Fruit fly (Drosophila melanogaster) whole organism, adult: ENCODE data around the gene swm.
A peak's percentile ranks its signal among the peaks of the same experiment; 100 is the strongest.

Source experiments
- CG11617 ChIP-seq: fragments of 200-800 bp; sonication (Bioruptor generic); optimal IDR thresholded peaks from 2 replicates; lab custom pipeline; 2017; ENCODE audit warnings: mild to moderate bottlenecking, missing biosample characterization, missing genetic modification reagents, missing genetic modification characterization
- CG12768 ChIP-seq: fragments of 200-800 bp; sonication (Bioruptor generic); optimal IDR thresholded peaks from 2 replicates; lab custom pipeline; 2017; ENCODE audit warnings: missing biosample characterization, missing genetic modification characterization, mild to moderate bottlenecking, moderate library complexity, missing genetic modification reagents
- CG14711 ChIP-seq: fragments of 200-800 bp; sonication (Bioruptor generic); optimal IDR thresholded peaks from 2 replicates; lab custom pipeline; 2018; ENCODE audit warnings: missing biosample characterization, mild to moderate bottlenecking, missing genetic modification characterization, moderate library complexity
- CG1620 ChIP-seq: fragments of 200-800 bp; sonication (Bioruptor generic); optimal IDR thresholded peaks from 2 replicates; lab custom pipeline; 2016; ENCODE audit warnings: missing biosample characterization, missing genetic modification characterization
- CG33017 ChIP-seq: fragments of 200-800 bp; sonication (Bioruptor generic); optimal IDR thresholded peaks from 2 replicates; lab custom pipeline; 2018; ENCODE audit warnings: missing biosample characterization, mild to moderate bottlenecking, missing genetic modification characterization, moderate library complexity
- CG5204 ChIP-seq: fragments of 200-800 bp; sonication (Bioruptor generic); optimal IDR thresholded peaks from 2 replicates; lab custom pipeline; 2016; ENCODE audit warnings: missing biosample characterization, missing genetic modification characterization
- CG7045 ChIP-seq: fragments of 200-800 bp; sonication (Bioruptor generic); optimal IDR thresholded peaks from 2 replicates; lab custom pipeline; 2017; ENCODE audit warnings: missing biosample characterization, mild to moderate bottlenecking, missing genetic modification characterization
- CG7101 ChIP-seq: fragments of 200-800 bp; sonication (Bioruptor generic); optimal IDR thresholded peaks from 2 replicates; lab custom pipeline; 2018; ENCODE audit warnings: missing biosample characterization, mild to moderate bottlenecking, missing genetic modification characterization, moderate library complexity
- Clk ChIP-seq: fragments of 200-800 bp; sonication (Bioruptor generic); optimal IDR thresholded peaks from 2 replicates; lab custom pipeline; 2017; ENCODE audit warnings: missing biosample characterization, missing genetic modification characterization
- Crg-1 ChIP-seq: fragments of 200-800 bp; sonication (Bioruptor generic); optimal IDR thresholded peaks from 2 replicates; lab custom pipeline; 2016; ENCODE audit warnings: missing biosample characterization, missing genetic modification characterization
- Hr96 ChIP-seq: fragments of 200-800 bp; sonication (Bioruptor generic); optimal IDR thresholded peaks from 2 replicates; lab custom pipeline; 2016; ENCODE audit warnings: missing biosample characterization, missing genetic modification characterization
- Mnt ChIP-seq: fragments of 200-800 bp; sonication (Bioruptor generic); optimal IDR thresholded peaks from 2 replicates; lab custom pipeline; 2016; ENCODE audit warnings: missing biosample characterization, mild to moderate bottlenecking, missing genetic modification characterization
- bab1 ChIP-seq: fragments of 200-800 bp; sonication (Bioruptor generic); optimal IDR thresholded peaks from 3 replicates; lab custom pipeline; 2019; ENCODE audit warnings: missing biosample characterization, mild to moderate bottlenecking, missing genetic modification characterization, moderate library complexity
- cic ChIP-seq: fragments of 200-800 bp; sonication (Bioruptor generic); optimal IDR thresholded peaks from 2 replicates; lab custom pipeline; 2017; ENCODE audit warnings: missing biosample characterization, mild to moderate bottlenecking, missing genetic modification characterization, moderate library complexity
- cnc ChIP-seq, 2 experiments: fragments of >200 bp; optimal IDR thresholded peaks; 2 replicates each; lab custom pipeline; 2017
- kay ChIP-seq: fragments of 200-800 bp; sonication (Bioruptor generic); peaks from one replicate; lab custom pipeline; 2016; ENCODE audit warnings: missing biosample characterization, missing genetic modification characterization, borderline replicate concordance
- ovo ChIP-seq: fragments of 200-800 bp; sonication (Bioruptor generic); optimal IDR thresholded peaks from 2 replicates; lab custom pipeline; 2016; ENCODE audit warnings: missing biosample characterization, missing genetic modification characterization
- pad ChIP-seq: fragments of 200-800 bp; sonication (Bioruptor generic); optimal IDR thresholded peaks from 3 replicates; lab custom pipeline; 2017; ENCODE audit warnings: missing biosample characterization, missing genetic modification characterization, mild to moderate bottlenecking, moderate library complexity, missing genetic modification reagents
- tj ChIP-seq: fragments of 200-800 bp; sonication (Bioruptor generic); optimal IDR thresholded peaks from 3 replicates; lab custom pipeline; 2017; ENCODE audit warnings: missing biosample characterization, mild to moderate bottlenecking, missing genetic modification characterization, moderate library complexity
- toe ChIP-seq: fragments of 200-800 bp; sonication (Bioruptor generic); optimal IDR thresholded peaks from 2 replicates; lab custom pipeline; 2016; ENCODE audit warnings: missing biosample characterization, missing genetic modification characterization

Gene swm

dm6 chr2L:19533247-19533646, 40.2 kb downstream of the swm start, which contains the start of gene CG33116:
CG33116 (plus strand) TSS chr2L:19533479.
- peak; percentile 89 for TF ChIP-seq Crg-1 (GFP tag; lab: Kevin White, UChicago)
- peak; percentile 78 for TF ChIP-seq CG7045 (GFP tag; lab: Kevin White, UChicago)
- TF ChIP-seq bab1 (GFP tag; lab: Kevin White, UChicago) = peak; percentile 78
- TF ChIP-seq CG33017 (tag; lab: Kevin White, UChicago) = peak; percentile 88
- peak; percentile 71 for TF ChIP-seq CG1620 (GFP tag; lab: Kevin White, UChicago)
- peak; percentile 67 for TF ChIP-seq CG5204 (GFP tag; lab: Kevin White, UChicago)
- TF ChIP-seq tj = peak; percentile 36
- TF ChIP-seq CG7101 = peak; percentile 88
- peak; percentile 35 for TF ChIP-seq Clk
- no peak for TF ChIP-seq kay
- peak; percentile 68 for TF ChIP-seq CG11617 (GFP tag; lab: Kevin White, UChicago)
- no peak for TF ChIP-seq cnc (optimal IDR thresholded peaks at IDR 0.05; lab: Kevin White, UChicago)
- peak; percentile 81 for TF ChIP-seq CG14711 (tag; lab: Kevin White, UChicago)
- TF ChIP-seq Mnt = peak; percentile 85
- TF ChIP-seq Hr96 (GFP tag; lab: Kevin White, UChicago) = peak; percentile 79
- TF ChIP-seq toe = peak; percentile 75
- peak; percentile 30 for TF ChIP-seq cic (GFP tag; lab: Kevin White, UChicago)
- TF ChIP-seq ovo = peak; percentile 72
- TF ChIP-seq CG12768 (GFP tag; lab: Kevin White, UChicago) = peak; percentile 88
- peak; percentile 75 for TF ChIP-seq pad (GFP tag; lab: Kevin White, UChicago)

dm6 chr2L:19535234-19535633, 42.2 kb downstream of the swm start, which contains the start of gene CG31697:
CG31697 (plus strand) TSS chr2L:19535448.
- TF ChIP-seq CG5204 (GFP tag; lab: Kevin White, UChicago) (no peak), Crg-1 (GFP tag; lab: Kevin White, UChicago) (no peak), CG7101 (no peak), Hr96 (GFP tag; lab: Kevin White, UChicago) (no peak), tj (no peak), toe (no peak), CG12768 (GFP tag; lab: Kevin White, UChicago) (no peak)

- TF ChIP-seq pad (GFP tag; lab: Kevin White, UChicago) (no peak), CG33017 (tag; lab: Kevin White, UChicago) (no peak), Crg-1 (GFP tag; lab: Kevin White, UChicago) (no peak), CG11617 (GFP tag; lab: Kevin White, UChicago) (no peak), tj (no peak)
These were observed 44.9 kb downstream of the swm start, which contains the start of gene CG13082 for dm6 chr2L:19537779-19538456. CG13082 (plus strand) TSS chr2L:19538425.

dm6 chr2L:19540307-19540706, 47.3 kb downstream of the swm start, which contains the start of gene CG13081:
CG13081 (plus strand) TSS chr2L:19540607.
- no peak for TF ChIP-seq CG12768 (GFP tag; lab: Kevin White, UChicago)
- TF ChIP-seq CG5204 (GFP tag; lab: Kevin White, UChicago) = no peak
- TF ChIP-seq cic (GFP tag; lab: Kevin White, UChicago) = no peak
- no peak for TF ChIP-seq pad (GFP tag; lab: Kevin White, UChicago)
- TF ChIP-seq kay = no peak
- no peak for TF ChIP-seq cnc (optimal IDR thresholded peaks at IDR 0.05; lab: Kevin White, UChicago)
- no peak for TF ChIP-seq bab1 (GFP tag; lab: Kevin White, UChicago)
- no peak for TF ChIP-seq toe
- no peak for TF ChIP-seq ovo
- TF ChIP-seq tj = no peak
- no peak for TF ChIP-seq CG11617 (GFP tag; lab: Kevin White, UChicago)
- TF ChIP-seq Crg-1 (GFP tag; lab: Kevin White, UChicago) = no peak
- no peak for TF ChIP-seq Mnt
- TF ChIP-seq CG7045 (GFP tag; lab: Kevin White, UChicago) = no peak
- no peak for TF ChIP-seq CG33017 (tag; lab: Kevin White, UChicago)
- TF ChIP-seq CG1620 (GFP tag; lab: Kevin White, UChicago) = no peak

- TF ChIP-seq cnc (optimal IDR thresholded peaks at IDR 0.05; lab: Kevin White, UChicago) = peak; percentile 41 to 89
- TF ChIP-seq Mnt = peak; percentile 34
- no peak for TF ChIP-seq Clk
- peak; percentile 95 for TF ChIP-seq kay
- peak; percentile 14 for TF ChIP-seq CG7101
- TF ChIP-seq CG1620 (GFP tag; lab: Kevin White, UChicago) = peak; percentile 8
- TF ChIP-seq ovo = no peak
- TF ChIP-seq CG7045 (GFP tag; lab: Kevin White, UChicago) = no peak
- TF ChIP-seq bab1 (GFP tag; lab: Kevin White, UChicago) = peak; percentile 60
- peak; percentile 22 for TF ChIP-seq CG11617 (GFP tag; lab: Kevin White, UChicago)
These were observed 49.3 kb downstream of the swm start for dm6 chr2L:19542268-19542773.

dm6 chr2L:19543010-19543564, 50.0 kb downstream of the swm start:
- TF ChIP-seq CG12768 (GFP tag; lab: Kevin White, UChicago) (no peak), bab1 (GFP tag; lab: Kevin White, UChicago) (no peak), CG33017 (tag; lab: Kevin White, UChicago) (peak; percentile 21), kay (peak; percentile 48)
